Worm (Caenorhabditis elegans) whole organism, L2 larva: ENCODE data around the gene F54H5.5.

Experiments used
- F13H6.1 ChIP-seq: sonication (generic microtip); optimal IDR thresholded peaks from 2 replicates; lab custom pipeline; 2016; ENCODE audit warnings: missing genetic modification characterization, missing compliant biosample characterization
- ZK546.5 ChIP-seq: sonication (generic microtip); optimal IDR thresholded peaks from 2 replicates; lab custom pipeline; 2017; ENCODE audit warnings: missing biosample characterization, missing genetic modification characterization
- ama-1 ChIP-seq: fragments of 150-350 bp; optimal IDR thresholded peaks from 2 replicates; lab custom pipeline; 2018; ENCODE audit warnings: inconsistent platforms
- blmp-1 ChIP-seq: sonication (generic microtip); optimal IDR thresholded peaks from 2 replicates; lab custom pipeline; 2017; ENCODE audit warnings: missing genetic modification characterization, mild to moderate bottlenecking, missing compliant biosample characterization, antibody characterized with exemption, moderate library complexity; ENCODE audit not compliant: insufficient read depth
- crh-2 ChIP-seq: sonication (generic microtip); optimal IDR thresholded peaks from 2 replicates; lab custom pipeline; 2017; ENCODE audit warnings: missing biosample characterization, missing genetic modification characterization
- egl-27 ChIP-seq: sonication (generic microtip); optimal IDR thresholded peaks from 3 replicates; lab custom pipeline; 2017; ENCODE audit warnings: missing biosample characterization, missing genetic modification reagents, missing genetic modification characterization
- lin-13 ChIP-seq: fragments of 150-350 bp; optimal IDR thresholded peaks from 2 replicates; lab custom pipeline; 2014; ENCODE audit warnings: missing biosample characterization, missing genetic modification reagents, missing genetic modification characterization
- nhr-237 ChIP-seq: fragments of 150-350 bp; optimal IDR thresholded peaks from 2 replicates; lab custom pipeline; 2014; ENCODE audit warnings: missing biosample characterization, missing genetic modification characterization
- unc-39 ChIP-seq: fragments of 150-350 bp; optimal IDR thresholded peaks from 2 replicates; lab custom pipeline; 2014; ENCODE audit warnings: missing biosample characterization, missing genetic modification characterization
- unc-62 ChIP-seq: fragments of 150-350 bp; optimal IDR thresholded peaks from 2 replicates; lab custom pipeline; 2014; ENCODE audit warnings: missing biosample characterization, missing genetic modification reagents, missing genetic modification characterization
- ztf-4 ChIP-seq: fragments of 150-350 bp; optimal IDR thresholded peaks from 2 replicates; lab custom pipeline; 2014; ENCODE audit warnings: missing biosample characterization, missing genetic modification characterization

DNA sequence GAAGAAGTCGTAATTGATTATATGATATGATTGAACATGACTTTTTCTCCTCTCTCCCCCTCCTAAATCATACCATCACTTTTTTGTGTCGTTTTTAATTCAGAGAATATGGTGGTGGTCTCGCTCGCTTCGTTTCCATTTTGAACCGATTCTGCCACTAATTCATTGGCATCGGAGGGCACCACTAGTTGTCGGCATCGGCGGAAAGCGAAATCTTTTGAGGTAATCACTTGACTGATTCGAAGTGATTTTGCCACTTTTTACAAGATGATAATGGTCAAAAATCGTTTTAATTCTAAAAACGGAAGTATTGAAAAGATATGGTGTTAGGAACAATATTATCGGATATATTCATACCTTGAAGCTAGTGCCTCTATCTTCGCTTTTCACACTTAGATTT is 10.3 kb downstream of the F54H5.5 start, which contains the start of gene klf-3:
- TF ChIP-seq ZK546.5 (tag; lab: Kevin White, UChicago), result no peak
- TF ChIP-seq ztf-4, result no peak
- TF ChIP-seq blmp-1, result peak; percentile 1
- TF ChIP-seq crh-2, result no peak
- TF ChIP-seq ama-1 (lab: Kevin White, UChicago), result no peak
- TF ChIP-seq unc-62 (GFP tag; lab: Kevin White, UChicago), result no peak
- TF ChIP-seq F13H6.1, result no peak
- TF ChIP-seq nhr-237, result no peak
- TF ChIP-seq unc-39 (tag; lab: Kevin White, UChicago), result no peak
- no peak for TF ChIP-seq egl-27 (tag; lab: Kevin White, UChicago)
- TF ChIP-seq lin-13 (GFP tag; lab: Kevin White, UChicago), result no peak
